Fruit fly (Drosophila melanogaster) whole organism, embryonic: ENCODE data around the gene CG32137.

Experiments used
- CG11504 ChIP-seq: fragments of 200-800 bp; sonication (Bioruptor generic); optimal IDR thresholded peaks from 3 replicates; lab custom pipeline; 2019; ENCODE audit warnings: missing biosample characterization, mild to moderate bottlenecking, missing genetic modification characterization, moderate library complexity
- CG12391 ChIP-seq: fragments of 200-800 bp; sonication (Bioruptor generic); optimal IDR thresholded peaks from 3 replicates; lab custom pipeline; 2018; ENCODE audit warnings: missing biosample characterization, mild to moderate bottlenecking, missing genetic modification characterization, moderate library complexity
- CG13123 ChIP-seq: fragments of 200-800 bp; sonication (Bioruptor generic); optimal IDR thresholded peaks from 2 replicates; lab custom pipeline; 2016; ENCODE audit warnings: missing biosample characterization, missing genetic modification characterization
- CG14710 ChIP-seq: fragments of 200-800 bp; sonication (Bioruptor generic); optimal IDR thresholded peaks from 3 replicates; lab custom pipeline; 2019; ENCODE audit warnings: missing biosample characterization, mild to moderate bottlenecking, missing genetic modification characterization, moderate library complexity
- CG1603 ChIP-seq: fragments of 200-800 bp; sonication (Bioruptor generic); optimal IDR thresholded peaks from 2 replicates; lab custom pipeline; 2019; ENCODE audit warnings: missing biosample characterization, mild to moderate bottlenecking, missing genetic modification characterization, moderate library complexity
- CG17328 ChIP-seq: fragments of 200-800 bp; sonication (Bioruptor generic); IDR thresholded peaks from 2 replicates; pipeline ENCODE4 v1.3.6; 2022; ENCODE audit warnings: missing biosample characterization, missing genetic modification characterization
- CG17361 ChIP-seq: fragments of 200-800 bp; sonication (Bioruptor generic); IDR thresholded peaks from 3 replicates; pipeline ENCODE4 v1.3.6; 2022; ENCODE audit warnings: missing biosample characterization, missing genetic modification characterization
- CG17829 ChIP-seq: fragments of 200-800 bp; optimal IDR thresholded peaks from 2 replicates; lab custom pipeline; 2019; ENCODE audit warnings: missing biosample characterization, mild to moderate bottlenecking, missing genetic modification characterization, moderate library complexity
- CG18262 ChIP-seq: fragments of 200-800 bp; optimal IDR thresholded peaks from 3 replicates; lab custom pipeline; 2019; ENCODE audit warnings: missing biosample characterization, mild to moderate bottlenecking, missing genetic modification characterization, moderate library complexity
- CG2678 ChIP-seq: fragments of 200-800 bp; sonication (Bioruptor generic); optimal IDR thresholded peaks from 3 replicates; lab custom pipeline; 2019; ENCODE audit warnings: missing biosample characterization, mild to moderate bottlenecking, missing genetic modification characterization, moderate library complexity
- CG2712 ChIP-seq: fragments of 200-800 bp; optimal IDR thresholded peaks from 3 replicates; lab custom pipeline; 2019; ENCODE audit warnings: missing biosample characterization, mild to moderate bottlenecking, missing genetic modification characterization, moderate library complexity
- CG34422 ChIP-seq: fragments of 200-800 bp; sonication (Bioruptor generic); IDR thresholded peaks from 3 replicates; pipeline ENCODE4 v1.3.6; 2022; ENCODE audit warnings: missing biosample characterization, missing genetic modification characterization
- CG4282 ChIP-seq: fragments of 200-800 bp; sonication (Bioruptor generic); optimal IDR thresholded peaks from 2 replicates; lab custom pipeline; 2016; ENCODE audit warnings: missing biosample characterization, missing genetic modification characterization
- CG6654 ChIP-seq: fragments of 200-800 bp; sonication (Bioruptor generic); optimal IDR thresholded peaks from 2 replicates; lab custom pipeline; 2017; ENCODE audit warnings: missing biosample characterization, mild to moderate bottlenecking, missing genetic modification characterization
- CG7928 ChIP-seq: fragments of 200-800 bp; sonication (Bioruptor generic); optimal IDR thresholded peaks from 2 replicates; lab custom pipeline; 2017; ENCODE audit warnings: missing biosample characterization, mild to moderate bottlenecking, missing genetic modification characterization
- CG8089 ChIP-seq: fragments of 200-800 bp; sonication (Bioruptor generic); optimal IDR thresholded peaks from 3 replicates; lab custom pipeline; 2016; ENCODE audit warnings: missing biosample characterization, missing genetic modification characterization
- CG8924 ChIP-seq: fragments of 200-800 bp; optimal IDR thresholded peaks from 3 replicates; lab custom pipeline; 2019; ENCODE audit warnings: missing biosample characterization, mild to moderate bottlenecking, missing genetic modification characterization, moderate library complexity
- CG9797 ChIP-seq: fragments of 200-800 bp; sonication (Bioruptor generic); optimal IDR thresholded peaks from 3 replicates; lab custom pipeline; 2018; ENCODE audit warnings: missing biosample characterization, mild to moderate bottlenecking, missing genetic modification characterization
- CG9932 ChIP-seq: fragments of 200-800 bp; sonication (Bioruptor generic); IDR thresholded peaks from 2 replicates; pipeline ENCODE4 v1.3.6; 2022; ENCODE audit warnings: missing biosample characterization, missing genetic modification characterization
- D19A ChIP-seq: fragments of 200-800 bp; optimal IDR thresholded peaks from 3 replicates; lab custom pipeline; 2019; ENCODE audit warnings: missing biosample characterization, mild to moderate bottlenecking, missing genetic modification characterization, moderate library complexity
- Dp ChIP-seq: fragments of 200-800 bp; sonication (Bioruptor generic); optimal IDR thresholded peaks from 2 replicates; lab custom pipeline; 2018; ENCODE audit warnings: missing biosample characterization, mild to moderate bottlenecking, missing genetic modification characterization, moderate library complexity
- E2f2 ChIP-seq: fragments of 200-800 bp; sonication (Bioruptor generic); IDR thresholded peaks from 2 replicates; pipeline ENCODE4 v1.3.6; 2022; ENCODE audit warnings: missing biosample characterization, missing genetic modification characterization
- MBD-R2 ChIP-seq: fragments of 200-800 bp; sonication (Bioruptor generic); IDR thresholded peaks from 2 replicates; pipeline ENCODE4 v1.3.6; 2022; ENCODE audit warnings: missing biosample characterization, missing genetic modification characterization
- MESR4 ChIP-seq: fragments of 200-800 bp; sonication (Bioruptor generic); optimal IDR thresholded peaks from 2 replicates; lab custom pipeline; 2018; ENCODE audit warnings: missing biosample characterization, mild to moderate bottlenecking, missing genetic modification characterization, moderate library complexity
- Myb ChIP-seq: fragments of 200-800 bp; sonication (Bioruptor generic); optimal IDR thresholded peaks from 2 replicates; lab custom pipeline; 2016; ENCODE audit warnings: missing biosample characterization, missing genetic modification characterization
- Nf-YA ChIP-seq: fragments of 200-800 bp; sonication (Bioruptor generic); IDR thresholded peaks from 2 replicates; pipeline ENCODE4 v1.3.6; 2022; ENCODE audit warnings: missing biosample characterization, missing genetic modification characterization
- Ptx1 ChIP-seq: fragments of 200-800 bp; sonication (Bioruptor generic); IDR thresholded peaks from 2 replicates; pipeline ENCODE4 v1.3.6; 2022; ENCODE audit warnings: missing biosample characterization, missing genetic modification characterization
- dpn ChIP-seq, 2 experiments: fragments of 200-800 bp; sonication (Bioruptor generic); optimal IDR thresholded peaks; 3 replicates each; lab custom pipeline; 2016; ENCODE audit warnings: missing biosample characterization in 2 of 2, missing genetic modification characterization in 2 of 2
- fd96Cb ChIP-seq: fragments of 200-800 bp; sonication (Bioruptor generic); optimal IDR thresholded peaks from 2 replicates; lab custom pipeline; 2018; ENCODE audit warnings: missing biosample characterization, mild to moderate bottlenecking, missing genetic modification characterization, moderate library complexity
- gem ChIP-seq: fragments of 200-800 bp; sonication (Bioruptor generic); optimal IDR thresholded peaks from 2 replicates; lab custom pipeline; 2019; ENCODE audit warnings: missing biosample characterization, mild to moderate bottlenecking, missing genetic modification characterization, moderate library complexity
- gfzf ChIP-seq: fragments of 200-800 bp; sonication (Bioruptor generic); optimal IDR thresholded peaks from 2 replicates; lab custom pipeline; 2016; ENCODE audit warnings: missing biosample characterization, mild to moderate bottlenecking, missing genetic modification characterization, moderate library complexity
- grau ChIP-seq: fragments of 200-800 bp; optimal IDR thresholded peaks from 3 replicates; lab custom pipeline; 2019; ENCODE audit warnings: missing biosample characterization, mild to moderate bottlenecking, missing genetic modification characterization, moderate library complexity
- nau ChIP-seq: fragments of 200-800 bp; sonication (Bioruptor generic); optimal IDR thresholded peaks from 3 replicates; lab custom pipeline; 2017; ENCODE audit warnings: missing biosample characterization, mild to moderate bottlenecking, missing genetic modification characterization, missing genetic modification reagents
- nmo ChIP-seq: fragments of 200-800 bp; sonication (Bioruptor generic); optimal IDR thresholded peaks from 2 replicates; lab custom pipeline; 2018; ENCODE audit warnings: missing biosample characterization, mild to moderate bottlenecking, missing genetic modification characterization, moderate library complexity
- nom ChIP-seq: fragments of 200-800 bp; sonication (Bioruptor generic); optimal IDR thresholded peaks from 2 replicates; lab custom pipeline; 2017; ENCODE audit warnings: missing biosample characterization, missing genetic modification characterization, mild to moderate bottlenecking, moderate library complexity, missing genetic modification reagents
- psq ChIP-seq: fragments of 200-800 bp; sonication (Bioruptor generic); optimal IDR thresholded peaks from 2 replicates; lab custom pipeline; 2017; ENCODE audit warnings: missing biosample characterization, missing genetic modification characterization
- pzg ChIP-seq: fragments of 200-800 bp; sonication (Bioruptor generic); optimal IDR thresholded peaks from 3 replicates; lab custom pipeline; 2018; ENCODE audit warnings: missing biosample characterization, mild to moderate bottlenecking, missing genetic modification characterization, moderate library complexity
- row ChIP-seq: fragments of 200-800 bp; sonication (Bioruptor generic); IDR thresholded peaks from 3 replicates; pipeline ENCODE4 v1.3.6; 2022; ENCODE audit warnings: missing biosample characterization, missing genetic modification characterization
- shn ChIP-seq: fragments of 200-800 bp; sonication (Bioruptor generic); optimal IDR thresholded peaks from 3 replicates; lab custom pipeline; 2016; ENCODE audit warnings: missing biosample characterization, missing genetic modification characterization
- slbo ChIP-seq: fragments of 200-800 bp; sonication (Bioruptor generic); IDR thresholded peaks from 2 replicates; pipeline ENCODE4 v1.3.6; 2022; ENCODE audit warnings: missing biosample characterization, missing genetic modification characterization
- stwl ChIP-seq: fragments of 200-800 bp; sonication (Bioruptor generic); optimal IDR thresholded peaks from 3 replicates; lab custom pipeline; 2018; ENCODE audit warnings: missing biosample characterization, mild to moderate bottlenecking, missing genetic modification characterization, moderate library complexity
- trem ChIP-seq: fragments of 200-800 bp; optimal IDR thresholded peaks from 3 replicates; lab custom pipeline; 2019; ENCODE audit warnings: missing biosample characterization, mild to moderate bottlenecking, missing genetic modification characterization, moderate library complexity

CG32137 gene

DNA sequence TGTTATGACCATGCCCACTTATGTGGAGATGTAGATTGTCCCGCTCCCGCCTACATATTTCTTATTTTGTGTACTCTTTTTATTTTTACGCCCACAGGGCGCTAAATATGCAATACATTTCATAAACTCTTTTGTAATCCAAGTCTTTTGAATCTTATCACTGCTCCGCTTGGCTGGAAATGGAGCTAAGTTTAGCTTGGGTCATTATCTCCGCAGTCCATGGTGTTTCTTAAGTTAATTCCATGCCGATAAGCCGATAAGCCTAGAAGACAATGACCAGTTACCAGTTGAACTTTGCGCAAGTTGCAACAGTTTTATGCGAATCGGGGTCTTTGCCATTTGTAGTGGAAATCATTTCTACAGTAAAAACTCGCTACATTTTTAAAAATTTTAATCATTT is 57.4 kb downstream of the CG32137 start:
- TF ChIP-seq nom (GFP tag; lab: Kevin White, UChicago), result peak; percentile 29
- no peak for TF ChIP-seq CG4282 (GFP tag; lab: Kevin White, UChicago)
- TF ChIP-seq, all 482 proteins: peak for 1

DNA sequence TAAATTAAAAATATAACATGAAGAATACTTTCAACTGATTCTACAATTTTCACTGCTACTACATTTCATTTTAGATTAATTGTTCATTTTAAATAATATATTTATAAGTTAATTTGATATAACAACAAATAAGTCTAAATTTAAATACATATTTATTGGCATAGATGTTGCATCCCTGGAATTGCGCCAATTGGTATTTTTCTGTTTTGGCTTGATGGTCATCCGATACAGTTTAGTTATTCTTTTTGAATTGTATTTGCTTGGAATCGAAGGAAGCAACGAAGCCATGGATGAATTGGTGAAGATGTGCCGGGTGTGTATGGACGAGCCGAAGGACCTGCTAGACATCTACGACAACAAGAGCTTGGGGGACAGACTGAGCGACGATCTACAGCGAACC is 57.9 kb downstream of the CG32137 start, which contains the start of gene CG17361:
Gene CG17361, plus strand, starts transcription at position 200 of the 400 bp plus-strand sequence.
- peak; percentile 27 for TF ChIP-seq gem (tag; lab: Kevin White, UChicago)
- peak; percentile 81 for TF ChIP-seq row
- peak; percentile 20 for TF ChIP-seq CG1603
- TF ChIP-seq CG7928 (GFP tag; lab: Kevin White, UChicago), result peak; percentile 81
- peak; percentile 18 for TF ChIP-seq CG18262 (tag; lab: Kevin White, UChicago)
- TF ChIP-seq CG17361 (GFP tag; lab: Robert Waterston, UW), result peak; percentile 61; the same call in 2 of the 3 replicates
- TF ChIP-seq CG17328 (GFP tag; lab: Robert Waterston, UW), result no peak
- peak; percentile 36 for TF ChIP-seq grau (tag; lab: Kevin White, UChicago)
- TF ChIP-seq CG2712 (tag; lab: Kevin White, UChicago), result peak; percentile 15
- peak; percentile 26 for TF ChIP-seq CG12391 (tag; lab: Kevin White, UChicago)
- TF ChIP-seq CG34422, result peak; percentile 12; the same call in 1 of the 3 replicates
- TF ChIP-seq nau, result no peak
- TF ChIP-seq MESR4, result peak; percentile 8
- peak; percentile 23 for TF ChIP-seq CG8924
- no peak for TF ChIP-seq CG8089 (GFP tag; lab: Kevin White, UChicago)
- peak; percentile 23 for TF ChIP-seq Dp
- no peak for TF ChIP-seq Nf-YA (GFP tag; lab: Robert Waterston, UW)
- peak; percentile 27; the same call in 1 of the 2 replicates for TF ChIP-seq Ptx1 (GFP tag; lab: Robert Waterston, UW)
- TF ChIP-seq gfzf, result peak; percentile 61
- TF ChIP-seq psq (GFP tag; lab: Kevin White, UChicago), result no peak
- no peak for TF ChIP-seq fd96Cb (tag; lab: Kevin White, UChicago)
- peak; percentile 26 for TF ChIP-seq CG2678 (tag; lab: Kevin White, UChicago)
- peak; percentile 77 for TF ChIP-seq MBD-R2 (GFP tag; lab: Robert Waterston, UW)
- TF ChIP-seq dpn (GFP tag; optimal IDR thresholded peaks at IDR 0.05; lab: Kevin White, UChicago), result no peak
- TF ChIP-seq CG17829 (tag; lab: Kevin White, UChicago), result peak; percentile 11
- TF ChIP-seq CG13123 (GFP tag; lab: Kevin White, UChicago), result no peak
- no peak for TF ChIP-seq shn
- TF ChIP-seq trem, result peak; percentile 22
- TF ChIP-seq CG6654, result peak; percentile 62
- no peak for TF ChIP-seq Myb (GFP tag; lab: Kevin White, UChicago)
- TF ChIP-seq stwl, result peak; percentile 43
- peak; percentile 7 for TF ChIP-seq nmo
- TF ChIP-seq CG14710, result peak; percentile 14
- peak; percentile 38 for TF ChIP-seq pzg (GFP tag; lab: Kevin White, UChicago)
- peak; percentile 16; the same call in 1 of the 2 replicates for TF ChIP-seq CG9932 (GFP tag; lab: Robert Waterston, UW)
- peak; percentile 19 for TF ChIP-seq D19A (tag; lab: Kevin White, UChicago)
- TF ChIP-seq CG11504 (tag; lab: Kevin White, UChicago), result peak; percentile 26
- peak; percentile 44 for TF ChIP-seq CG9797
- peak; percentile 64 for TF ChIP-seq E2f2 (GFP tag; lab: Robert Waterston, UW)
- peak; percentile 28; the same call in 1 of the 2 replicates for TF ChIP-seq slbo (GFP tag; lab: Robert Waterston, UW)
